Worm (Caenorhabditis elegans): ENCODE measurements around the gene pals-16.

The pals-16 gene

DNA sequence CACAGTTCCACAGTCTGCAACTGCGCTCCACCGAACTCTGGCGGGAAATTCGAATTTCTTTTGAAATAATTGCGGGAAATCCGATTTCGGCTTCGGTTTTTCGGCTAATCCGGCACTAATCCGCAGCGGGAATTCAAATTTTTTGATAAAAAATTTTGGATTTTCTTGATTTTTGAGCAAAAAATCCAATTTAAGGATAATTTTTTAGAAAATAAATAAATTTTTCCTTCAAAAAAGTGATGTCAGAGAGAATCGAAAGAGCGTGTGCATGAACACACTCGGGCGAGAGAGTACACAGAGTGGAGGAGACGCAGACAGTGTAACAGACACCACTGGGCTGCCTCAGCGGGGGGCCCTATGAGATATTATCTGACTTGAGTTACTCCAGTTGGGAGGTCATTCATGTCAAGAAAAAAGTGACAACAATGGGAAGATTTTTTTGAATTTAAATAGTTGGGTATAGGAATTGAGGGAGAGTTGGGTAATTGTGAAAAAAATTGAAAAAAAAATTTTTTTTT lies 30.2 kb downstream of the pals-16 start:
- no peak for TF ChIP-seq K09A11.1 (tag; optimal IDR thresholded peaks at IDR 0.05; ENCODE audit: insufficient read depth)
- TF ChIP-seq F13H6.1 (tag; optimal IDR thresholded peaks at IDR 0.05), result no peak
- no peak for TF ChIP-seq ceh-24 (tag; optimal IDR thresholded peaks at IDR 0.05)
- peak; percentile 54 for TF ChIP-seq ref-2 (tag; optimal IDR thresholded peaks at IDR 0.05)
- no peak for TF ChIP-seq madf-2 (tag; optimal IDR thresholded peaks at IDR 0.05)
- TF ChIP-seq elt-4 (tag; optimal IDR thresholded peaks at IDR 0.05), result no peak
- no peak for TF ChIP-seq sox-2 (GFP tag; IDR thresholded peaks at IDR 0.05)
- TF ChIP-seq ceh-22 (tag; optimal IDR thresholded peaks at IDR 0.05), result no peak
- TF ChIP-seq nfya-1 (tag; optimal IDR thresholded peaks at IDR 0.05), result peak; percentile 18

- TF ChIP-seq ceh-2 (tag; optimal IDR thresholded peaks at IDR 0.05) (no peak), ceh-22 (tag; optimal IDR thresholded peaks at IDR 0.05) (no peak), nfya-1 (tag; optimal IDR thresholded peaks at IDR 0.05) (peak; percentile 99)
Observed at ce11 chrIII:1436738-1437137, 37.0 kb downstream of the pals-16 start.

ce11 chrIII:1439609-1440008 lies 39.8 kb downstream of the pals-16 start:
- TF ChIP-seq fkh-10 (GFP tag; optimal IDR thresholded peaks at IDR 0.05) (no peak), ceh-48 (tag; optimal IDR thresholded peaks at IDR 0.05) (no peak), elt-4 (tag; optimal IDR thresholded peaks at IDR 0.05) (peak; percentile 17), pag-3 (tag; optimal IDR thresholded peaks at IDR 0.05; ENCODE audit: borderline replicate concordance) (no peak)

DNA sequence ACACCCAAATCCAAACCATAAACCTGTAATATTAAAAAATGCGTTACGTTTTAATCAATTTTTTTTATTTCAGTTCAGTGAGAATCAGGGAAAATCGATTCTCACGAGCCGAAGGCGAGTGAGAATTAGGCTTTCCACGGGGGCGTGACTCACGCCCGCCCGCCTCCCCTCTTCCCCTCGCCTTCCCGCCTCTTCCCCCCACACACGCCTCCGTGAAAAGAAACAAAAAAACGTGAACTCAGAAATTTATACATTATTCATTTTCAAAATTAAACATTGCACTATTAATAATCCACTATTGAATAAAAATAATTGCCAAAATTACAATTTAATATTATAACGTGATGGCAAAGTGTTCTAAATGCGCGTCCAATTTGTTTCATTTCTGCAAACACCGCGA lies 47.0 kb downstream of the pals-16 start:
- no peak for TF ChIP-seq ceh-24 (tag; optimal IDR thresholded peaks at IDR 0.05)
- TF ChIP-seq nhr-11 (tag; optimal IDR thresholded peaks at IDR 0.05), result no peak
- TF ChIP-seq unc-3 (GFP tag; conservative IDR thresholded peaks at IDR 0.05), result no peak
- no peak for TF ChIP-seq unc-3 (tag; optimal IDR thresholded peaks at IDR 0.05)
- TF ChIP-seq K02D7.2 (tag; optimal IDR thresholded peaks at IDR 0.05), result no peak
- no peak for TF ChIP-seq lim-6 (tag; optimal IDR thresholded peaks at IDR 0.05)
- no peak for TF ChIP-seq pha-2 (tag; optimal IDR thresholded peaks at IDR 0.05)
- no peak for TF ChIP-seq mec-3 (tag; optimal IDR thresholded peaks at IDR 0.05; ENCODE audit: borderline replicate concordance)
- no peak for TF ChIP-seq tbx-2 (tag; optimal IDR thresholded peaks at IDR 0.05)
- TF ChIP-seq ceh-6 (GFP tag; optimal IDR thresholded peaks at IDR 0.05), result no peak
